Fruit fly (Drosophila melanogaster) whole organism, embryonic: ENCODE data around the gene CG43163.

Experiments used
- Adf1 ChIP-seq: fragments of 200-800 bp; sonication (Bioruptor generic); IDR thresholded peaks from 2 replicates; pipeline ENCODE4 v1.3.6; 2022; ENCODE audit warnings: missing biosample characterization, missing genetic modification characterization
- B-H1 ChIP-seq: fragments of 200-800 bp; sonication (Bioruptor generic); IDR thresholded peaks from 3 replicates; pipeline ENCODE4 v1.3.6; 2022; ENCODE audit warnings: missing biosample characterization, missing genetic modification characterization
- CG10959 ChIP-seq: fragments of 200-800 bp; sonication (Bioruptor generic); IDR thresholded peaks from 2 replicates; pipeline ENCODE4 v1.3.6; 2022; ENCODE audit warnings: missing biosample characterization, missing genetic modification characterization
- CG11504 ChIP-seq: fragments of 200-800 bp; sonication (Bioruptor generic); optimal IDR thresholded peaks from 3 replicates; lab custom pipeline; 2019; ENCODE audit warnings: missing biosample characterization, mild to moderate bottlenecking, missing genetic modification characterization, moderate library complexity
- CG1233 ChIP-seq: fragments of 200-800 bp; sonication (Bioruptor generic); optimal IDR thresholded peaks from 4 replicates; lab custom pipeline; 2018; ENCODE audit warnings: missing biosample characterization, mild to moderate bottlenecking, missing genetic modification characterization
- CG13123 ChIP-seq: fragments of 200-800 bp; sonication (Bioruptor generic); optimal IDR thresholded peaks from 2 replicates; lab custom pipeline; 2016; ENCODE audit warnings: missing biosample characterization, missing genetic modification characterization
- CG13287 ChIP-seq: fragments of 200-800 bp; sonication (Bioruptor generic); IDR thresholded peaks from 2 replicates; pipeline ENCODE4 v1.3.6; 2022; ENCODE audit warnings: missing biosample characterization, missing genetic modification characterization; ENCODE audit not compliant: partially characterized antibody
- CG1603 ChIP-seq: fragments of 200-800 bp; sonication (Bioruptor generic); optimal IDR thresholded peaks from 2 replicates; lab custom pipeline; 2019; ENCODE audit warnings: missing biosample characterization, mild to moderate bottlenecking, missing genetic modification characterization, moderate library complexity
- CG17829 ChIP-seq: fragments of 200-800 bp; optimal IDR thresholded peaks from 2 replicates; lab custom pipeline; 2019; ENCODE audit warnings: missing biosample characterization, mild to moderate bottlenecking, missing genetic modification characterization, moderate library complexity
- CG18011 ChIP-seq: fragments of 200-800 bp; sonication (Bioruptor generic); optimal IDR thresholded peaks from 2 replicates; lab custom pipeline; 2017; ENCODE audit warnings: missing biosample characterization, missing genetic modification characterization, mild to moderate bottlenecking, moderate library complexity, missing genotype
- CG18764 ChIP-seq: fragments of 200-800 bp; sonication (Bioruptor generic); optimal IDR thresholded peaks from 3 replicates; lab custom pipeline; 2016; ENCODE audit warnings: missing biosample characterization, missing genetic modification characterization
- CG2116 ChIP-seq: fragments of 200-800 bp; sonication (Bioruptor generic); optimal IDR thresholded peaks from 3 replicates; lab custom pipeline; 2018; ENCODE audit warnings: missing biosample characterization, mild to moderate bottlenecking, missing genetic modification characterization
- CG33213 ChIP-seq: fragments of 200-800 bp; sonication (Bioruptor generic); optimal IDR thresholded peaks from 3 replicates; lab custom pipeline; 2016; ENCODE audit warnings: missing biosample characterization, missing genetic modification characterization
- CG4404 ChIP-seq: fragments of 200-800 bp; sonication (Bioruptor generic); IDR thresholded peaks from 2 replicates; pipeline ENCODE4 v1.3.6; 2022; ENCODE audit warnings: missing biosample characterization, missing genetic modification characterization
- CG6654 ChIP-seq: fragments of 200-800 bp; sonication (Bioruptor generic); optimal IDR thresholded peaks from 2 replicates; lab custom pipeline; 2017; ENCODE audit warnings: missing biosample characterization, mild to moderate bottlenecking, missing genetic modification characterization
- CG6791 ChIP-seq: fragments of 200-800 bp; sonication (Bioruptor generic); IDR thresholded peaks from 3 replicates; pipeline ENCODE4 v1.3.6; 2022; ENCODE audit warnings: missing biosample characterization, missing genetic modification characterization; ENCODE audit not compliant: partially characterized antibody
- CG7839 ChIP-seq: fragments of 200-800 bp; sonication (Bioruptor generic); optimal IDR thresholded peaks from 3 replicates; lab custom pipeline; 2018; ENCODE audit warnings: missing biosample characterization, mild to moderate bottlenecking, missing genetic modification characterization, moderate library complexity
- CG7987 ChIP-seq: fragments of 200-800 bp; sonication (Bioruptor generic); optimal IDR thresholded peaks from 2 replicates; lab custom pipeline; 2018; ENCODE audit warnings: missing biosample characterization, mild to moderate bottlenecking, missing genetic modification characterization, moderate library complexity
- CG8388 ChIP-seq: fragments of 200-800 bp; sonication (Bioruptor generic); optimal IDR thresholded peaks from 2 replicates; lab custom pipeline; 2019; ENCODE audit warnings: missing biosample characterization, mild to moderate bottlenecking, missing genetic modification characterization, moderate library complexity
- CG9609 ChIP-seq: fragments of 200-800 bp; sonication (Bioruptor generic); optimal IDR thresholded peaks from 3 replicates; lab custom pipeline; 2016; ENCODE audit warnings: missing biosample characterization, missing genetic modification characterization
- CG9932 ChIP-seq: fragments of 200-800 bp; sonication (Bioruptor generic); IDR thresholded peaks from 2 replicates; pipeline ENCODE4 v1.3.6; 2022; ENCODE audit warnings: missing biosample characterization, missing genetic modification characterization
- CTCF ChIP-seq: fragments of 200-800 bp; sonication (Bioruptor generic); optimal IDR thresholded peaks from 2 replicates; lab custom pipeline; 2017; ENCODE audit warnings: missing biosample characterization, mild to moderate bottlenecking, missing genetic modification characterization, moderate library complexity
- D19A ChIP-seq: fragments of 200-800 bp; optimal IDR thresholded peaks from 3 replicates; lab custom pipeline; 2019; ENCODE audit warnings: missing biosample characterization, mild to moderate bottlenecking, missing genetic modification characterization, moderate library complexity
- Dad ChIP-seq: fragments of 200-800 bp; sonication (Bioruptor generic); optimal IDR thresholded peaks from 3 replicates; lab custom pipeline; 2016; ENCODE audit warnings: missing biosample characterization, missing genetic modification characterization
- Dp ChIP-seq: fragments of 200-800 bp; sonication (Bioruptor generic); optimal IDR thresholded peaks from 2 replicates; lab custom pipeline; 2018; ENCODE audit warnings: missing biosample characterization, mild to moderate bottlenecking, missing genetic modification characterization, moderate library complexity
- E2f2 ChIP-seq: fragments of 200-800 bp; sonication (Bioruptor generic); IDR thresholded peaks from 2 replicates; pipeline ENCODE4 v1.3.6; 2022; ENCODE audit warnings: missing biosample characterization, missing genetic modification characterization
- Fer3 ChIP-seq: fragments of 200-800 bp; sonication (Bioruptor generic); optimal IDR thresholded peaks from 2 replicates; lab custom pipeline; 2018; ENCODE audit warnings: missing biosample characterization, mild to moderate bottlenecking, missing genetic modification characterization, moderate library complexity
- HLH54F ChIP-seq: fragments of 200-800 bp; sonication (Bioruptor generic); optimal IDR thresholded peaks from 3 replicates; lab custom pipeline; 2016; ENCODE audit warnings: missing biosample characterization, missing genetic modification characterization
- Meics ChIP-seq: fragments of 200-800 bp; sonication (Bioruptor generic); optimal IDR thresholded peaks from 2 replicates; lab custom pipeline; 2017; ENCODE audit warnings: missing biosample characterization, mild to moderate bottlenecking, missing genetic modification characterization
- Pdp1 ChIP-seq, 2 experiments: fragments of 200-800 bp; sonication (Bioruptor generic); optimal IDR thresholded peaks; 3 replicates each; lab custom pipeline; 2016; ENCODE audit warnings: missing biosample characterization in 2 of 2, missing genetic modification characterization in 2 of 2, mild to moderate bottlenecking in 1 of 2, moderate library complexity in 1 of 2
- Rfx ChIP-seq: fragments of 200-800 bp; sonication (Bioruptor generic); IDR thresholded peaks from 2 replicates; pipeline ENCODE4 v1.3.6; 2022; ENCODE audit warnings: missing biosample characterization, missing genetic modification characterization
- Taf1 ChIP-seq: fragments of 200-800 bp; sonication (Bioruptor generic); IDR thresholded peaks from 2 replicates; pipeline ENCODE4 v1.3.6; 2022; ENCODE audit warnings: missing biosample characterization, missing genetic modification characterization
- Xbp1 ChIP-seq: fragments of 200-800 bp; sonication (Bioruptor generic); optimal IDR thresholded peaks from 3 replicates; lab custom pipeline; 2016; ENCODE audit warnings: missing biosample characterization, mild to moderate bottlenecking, missing genetic modification characterization
- abd-A ChIP-seq: fragments of 200-800 bp; sonication (Bioruptor generic); optimal IDR thresholded peaks from 3 replicates; lab custom pipeline; 2019; ENCODE audit warnings: missing biosample characterization, mild to moderate bottlenecking, missing genetic modification characterization, moderate library complexity
- aop ChIP-seq: fragments of 200-800 bp; sonication (Bioruptor generic); IDR thresholded peaks from 2 replicates; pipeline ENCODE4 v1.3.6; 2022; ENCODE audit warnings: missing biosample characterization, missing genetic modification characterization
- bigmax ChIP-seq: fragments of 200-800 bp; sonication (Bioruptor generic); optimal IDR thresholded peaks from 2 replicates; lab custom pipeline; 2018; ENCODE audit warnings: missing biosample characterization, mild to moderate bottlenecking, missing genetic modification characterization
- cad ChIP-seq: fragments of >200 bp; optimal IDR thresholded peaks from 2 replicates; lab custom pipeline; 2017; ENCODE audit warnings: missing biosample characterization, missing genetic modification characterization
- cwo ChIP-seq: fragments of 200-800 bp; sonication (Bioruptor generic); optimal IDR thresholded peaks from 3 replicates; lab custom pipeline; 2017; ENCODE audit warnings: missing biosample characterization, missing genetic modification characterization, mild to moderate bottlenecking, moderate library complexity, missing genetic modification reagents
- jigr1 ChIP-seq: fragments of 200-800 bp; sonication (Bioruptor generic); IDR thresholded peaks from 3 replicates; pipeline ENCODE4 v1.3.6; 2022; ENCODE audit warnings: missing biosample characterization, missing genetic modification characterization
- klu ChIP-seq: fragments of 200-800 bp; sonication (Bioruptor generic); IDR thresholded peaks from 2 replicates; pipeline ENCODE4 v1.3.6; 2022; ENCODE audit warnings: missing biosample characterization, missing genetic modification characterization
- nmo ChIP-seq: fragments of 200-800 bp; sonication (Bioruptor generic); optimal IDR thresholded peaks from 2 replicates; lab custom pipeline; 2018; ENCODE audit warnings: missing biosample characterization, mild to moderate bottlenecking, missing genetic modification characterization, moderate library complexity
- oc ChIP-seq: fragments of 200-800 bp; sonication (Bioruptor generic); optimal IDR thresholded peaks from 2 replicates; lab custom pipeline; 2018; ENCODE audit warnings: missing biosample characterization, mild to moderate bottlenecking, missing genetic modification characterization, moderate library complexity
- pnt ChIP-seq: fragments of 200-800 bp; sonication (Bioruptor generic); optimal IDR thresholded peaks from 3 replicates; lab custom pipeline; 2016; ENCODE audit warnings: missing biosample characterization, missing genetic modification characterization
- so ChIP-seq: fragments of 200-800 bp; sonication (Bioruptor generic); IDR thresholded peaks from 3 replicates; pipeline ENCODE4 v1.3.6; 2022; ENCODE audit warnings: missing biosample characterization, missing genetic modification characterization
- tin ChIP-seq: fragments of 200-800 bp; sonication (Bioruptor generic); optimal IDR thresholded peaks from 3 replicates; lab custom pipeline; 2016; ENCODE audit warnings: missing biosample characterization, missing genetic modification characterization
- tio ChIP-seq: fragments of 200-800 bp; sonication (Bioruptor generic); optimal IDR thresholded peaks from 2 replicates; lab custom pipeline; 2017; ENCODE audit warnings: missing biosample characterization, missing genetic modification characterization, inconsistent platforms
- wdn ChIP-seq: fragments of 200-800 bp; sonication (Bioruptor generic); IDR thresholded peaks from 2 replicates; pipeline ENCODE4 v1.3.6; 2022; ENCODE audit warnings: missing biosample characterization, missing genetic modification characterization
- zen ChIP-seq: fragments of 200-800 bp; sonication (Bioruptor generic); optimal IDR thresholded peaks from 3 replicates; lab custom pipeline; 2018; ENCODE audit warnings: missing biosample characterization, mild to moderate bottlenecking, missing genetic modification characterization, moderate library complexity
- zf30C ChIP-seq: fragments of 200-800 bp; sonication (Bioruptor generic); optimal IDR thresholded peaks from 3 replicates; lab custom pipeline; 2018; ENCODE audit warnings: missing biosample characterization, mild to moderate bottlenecking, missing genetic modification characterization
- zfh1 ChIP-seq: fragments of 200-800 bp; sonication (Bioruptor generic); IDR thresholded peaks from 3 replicates; pipeline ENCODE4 v1.3.6; 2022; ENCODE audit warnings: missing biosample characterization, missing genetic modification characterization

Gene CG43163

DNA sequence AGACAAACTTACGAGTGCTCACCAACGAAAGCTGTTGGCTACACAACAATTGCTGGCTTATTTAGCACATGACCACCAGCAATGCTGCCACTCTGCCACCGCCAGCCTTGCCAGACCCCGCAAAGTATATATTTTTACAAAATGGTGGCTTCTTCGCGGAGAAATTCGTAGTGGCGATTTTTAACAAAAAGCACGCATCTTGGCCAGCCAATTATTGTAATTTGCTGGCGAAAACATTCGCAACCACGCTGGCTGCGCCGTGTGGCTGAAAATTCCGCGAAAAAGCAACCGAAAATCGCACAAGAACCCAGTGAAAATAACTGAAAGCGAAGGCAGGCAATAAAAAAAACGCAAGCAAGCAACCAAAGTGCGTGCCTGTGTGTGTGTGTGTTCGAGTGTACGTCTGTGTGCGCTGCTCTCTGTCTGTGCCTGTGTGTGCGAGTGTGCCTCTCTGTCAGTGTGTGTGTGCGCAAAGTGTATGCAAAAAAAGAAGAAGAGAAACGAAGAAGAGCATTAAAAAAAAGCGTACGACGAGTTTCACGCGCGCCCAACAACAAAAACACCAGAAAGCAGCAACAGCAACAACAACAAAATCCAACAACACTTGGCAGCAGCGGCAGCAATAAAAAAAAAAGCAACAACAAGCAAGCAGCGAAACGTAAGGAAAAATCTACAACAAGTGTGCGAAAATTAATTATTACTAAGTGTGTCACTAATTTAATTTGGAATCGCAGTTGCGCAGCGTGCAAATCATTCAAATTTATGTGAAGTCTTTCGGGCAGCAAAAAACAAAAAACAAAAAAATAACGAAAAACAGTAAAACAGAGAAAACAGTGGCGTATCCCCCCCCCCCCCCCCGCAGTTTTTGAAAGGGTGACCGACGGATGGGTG, 56.9 kb downstream of the CG43163 start, which contains the start of gene Gug (continued):
- TF ChIP-seq jigr1 (GFP tag; lab: Robert Waterston, UW) (no peak), CG17829 (tag; lab: Kevin White, UChicago) (no peak), Adf1 (GFP tag; lab: Robert Waterston, UW) (peak; percentile 62), Taf1 (no peak), CG13287 (GFP tag; lab: Robert Waterston, UW) (no peak; the same call in 1 of the 2 replicates), D19A (tag; lab: Kevin White, UChicago) (peak; percentile 45), tio (GFP tag; lab: Kevin White, UChicago) (no peak), zf30C (GFP tag; lab: Kevin White, UChicago) (no peak), CG7839 (no peak), CG2116 (no peak), CG18764 (GFP tag; lab: Kevin White, UChicago) (no peak), CTCF (no peak), Xbp1 (GFP tag; lab: Kevin White, UChicago) (no peak), CG7987 (GFP tag; lab: Kevin White, UChicago) (peak; percentile 59), CG6654 (GFP tag; lab: Kevin White, UChicago) (no peak), CG1233 (no peak), CG8388 (GFP tag; lab: Kevin White, UChicago) (no peak), CG4404 (GFP tag; lab: Robert Waterston, UW) (no peak), abd-A (peak; percentile 92), HLH54F (GFP tag; lab: Kevin White, UChicago) (no peak), oc (tag; lab: Kevin White, UChicago) (no peak), CG9609 (no peak), Dp (GFP tag; lab: Kevin White, UChicago) (peak; percentile 36), Rfx (peak; percentile 27; the same call in 1 of the 2 replicates), CG6791 (0 out of 3 replicates have a peak, but pooled peaks have one; percentile 29), CG33213 (GFP tag; lab: Kevin White, UChicago) (peak; percentile 32), Fer3 (tag; lab: Kevin White, UChicago) (no peak), cad (GFP tag; lab: Kevin White, UChicago) (peak; percentile 1), CG9932 (peak; percentile 12), cwo (GFP tag; lab: Kevin White, UChicago) (no peak), CG11504 (tag; lab: Kevin White, UChicago) (peak; percentile 35), wdn (GFP tag; lab: Robert Waterston, UW) (no peak), CG18011 (GFP tag; lab: Kevin White, UChicago) (peak; percentile 97), tin (GFP tag; lab: Kevin White, UChicago) (no peak), CG1603 (peak; percentile 40), nmo (GFP tag; lab: Kevin White, UChicago) (peak; percentile 65), Meics (GFP tag; lab: Kevin White, UChicago) (no peak), zen (tag; lab: Kevin White, UChicago) (peak; percentile 16), E2f2 (no peak), so (GFP tag; lab: Robert Waterston, UW) (no peak), CG10959 (GFP tag; lab: Robert Waterston, UW) (no peak), B-H1 (no peak), CG13123 (GFP tag; lab: Kevin White, UChicago) (no peak), klu (GFP tag; lab: Robert Waterston, UW) (no peak), Pdp1 (GFP tag; optimal IDR thresholded peaks at IDR 0.05; lab: Kevin White, UChicago) (no peak), bigmax (no peak), pnt (GFP tag; lab: Kevin White, UChicago) (no peak), Dad (GFP tag; lab: Kevin White, UChicago) (no peak), aop (no peak), zfh1 (no peak)
